Fruit fly (Drosophila melanogaster): ENCODE results near the gene Sr-CIV.

DNA sequence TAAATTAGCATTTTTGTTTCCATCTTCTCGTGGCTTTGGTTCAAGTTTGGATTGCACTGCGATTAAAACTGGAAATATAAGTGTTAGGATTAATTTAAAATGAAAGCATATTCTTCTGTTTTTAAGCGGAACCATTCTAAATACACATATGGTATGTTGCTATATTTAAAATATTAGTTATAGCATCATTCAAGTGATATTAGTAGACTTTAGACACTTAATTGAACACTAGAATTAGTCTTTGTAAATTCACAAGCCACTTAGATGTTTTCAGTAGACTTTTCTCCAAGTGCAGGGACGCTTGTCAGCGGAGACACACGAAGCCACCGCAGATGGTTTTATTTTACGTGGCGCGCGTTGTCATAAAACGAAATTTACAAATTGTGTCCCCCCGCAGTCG lies 46.0 kb upstream of the Sr-CIV start:
- TF ChIP-seq psq (GFP tag; optimal IDR thresholded peaks at IDR 0.05) (peak; percentile 6), ey (GFP tag; optimal IDR thresholded peaks at IDR 0.05) (no peak), h (GFP tag; optimal IDR thresholded peaks at IDR 0.05) (peak; percentile 15), Mio (GFP tag; optimal IDR thresholded peaks at IDR 0.05) (no peak), woc (GFP tag; optimal IDR thresholded peaks at IDR 0.05) (no peak), usp (GFP tag; optimal IDR thresholded peaks at IDR 0.05) (no peak)

Data from whole organism, wandering third instar larva.